Worm (Caenorhabditis elegans) whole organism, L1 larva: ENCODE measurements around the gene T24D3.2.

Experiments
- mdl-1 ChIP-seq, 2 experiments: fragments of 150-350 bp; optimal IDR thresholded peaks; 2 replicates each; lab custom pipeline; 2014 to 2017; ENCODE audit warnings: missing biosample characterization in 2 of 2, missing genetic modification characterization in 2 of 2, inconsistent platforms in 1 of 2
- nhr-12 ChIP-seq: sonication (generic microtip); optimal IDR thresholded peaks from 2 replicates; lab custom pipeline; 2017; ENCODE audit warnings: missing biosample characterization, missing genetic modification characterization
- nhr-71 ChIP-seq: sonication (generic microtip); optimal IDR thresholded peaks from 2 replicates; lab custom pipeline; 2016; ENCODE audit warnings: mild to moderate bottlenecking, missing genetic modification characterization, moderate library complexity, missing compliant biosample characterization
- nhr-90 ChIP-seq: sonication (generic microtip); optimal IDR thresholded peaks from 2 replicates; lab custom pipeline; 2016; ENCODE audit warnings: mild to moderate bottlenecking, missing genetic modification characterization, missing compliant biosample characterization; ENCODE audit not compliant: poor library complexity
- pqm-1 ChIP-seq: sonication (generic microtip); optimal IDR thresholded peaks from 3 replicates; lab custom pipeline; 2017; ENCODE audit warnings: missing biosample characterization, missing genetic modification characterization

- no peak for TF ChIP-seq nhr-90 (tag; lab: Kevin White, UChicago)
- TF ChIP-seq nhr-12 = no peak
- no peak for TF ChIP-seq nhr-71
- TF ChIP-seq pqm-1 = no peak
- TF ChIP-seq mdl-1 (tag; optimal IDR thresholded peaks at IDR 0.05; lab: Kevin White, UChicago) = no peak
Measured at ce11 chrX:12439998-12440722, 14.6 kb downstream of the T24D3.2 start.
